Worm (Caenorhabditis elegans) whole organism, late embryonic: Measurements from ENCODE around the gene C50F4.4.

Experiments used
- C08G9.2 ChIP-seq: sonication (generic microtip); optimal IDR thresholded peaks from 2 replicates; lab custom pipeline; 2016; ENCODE audit warnings: mild to moderate bottlenecking, missing genetic modification characterization, moderate library complexity, missing compliant biosample characterization
- K02D7.2 ChIP-seq: sonication (generic microtip); optimal IDR thresholded peaks from 2 replicates; lab custom pipeline; 2017; ENCODE audit warnings: mild to moderate bottlenecking, missing genetic modification characterization, missing compliant biosample characterization
- K09A11.1 ChIP-seq: sonication (generic microtip); optimal IDR thresholded peaks from 2 replicates; lab custom pipeline; 2017; ENCODE audit warnings: antibody characterized with exemption, mild to moderate bottlenecking, missing genetic modification characterization, missing compliant biosample characterization; ENCODE audit not compliant: insufficient read depth
- ama-1 ChIP-seq: fragments of 150-350 bp; optimal IDR thresholded peaks from 2 replicates; lab custom pipeline; 2014
- ceh-18 ChIP-seq: sonication (generic microtip); optimal IDR thresholded peaks from 2 replicates; lab custom pipeline; 2016; ENCODE audit warnings: missing genetic modification characterization, missing compliant biosample characterization
- ceh-2 ChIP-seq: sonication (generic microtip); optimal IDR thresholded peaks from 2 replicates; lab custom pipeline; 2016; ENCODE audit warnings: missing genotype, missing genetic modification characterization, missing compliant biosample characterization
- ceh-24 ChIP-seq: sonication (generic microtip); optimal IDR thresholded peaks from 2 replicates; lab custom pipeline; 2016; ENCODE audit warnings: mild to moderate bottlenecking, missing genetic modification characterization, missing compliant biosample characterization
- ceh-30 ChIP-seq: fragments of 150-350 bp; optimal IDR thresholded peaks from 2 replicates; lab custom pipeline; 2014; ENCODE audit warnings: missing biosample characterization, missing genetic modification characterization
- ceh-31 ChIP-seq: sonication (generic microtip); optimal IDR thresholded peaks from 2 replicates; lab custom pipeline; 2016; ENCODE audit warnings: missing genetic modification characterization, missing compliant biosample characterization
- ceh-45 ChIP-seq: fragments of 200-800 bp; sonication (Bioruptor generic); IDR thresholded peaks from 2 replicates; pipeline ENCODE4 v1.3.6; 2022; ENCODE audit warnings: missing genetic modification reagents, missing genetic modification characterization, missing compliant biosample characterization
- ceh-6 ChIP-seq: fragments of 200-800 bp; sonication (Bioruptor generic); optimal IDR thresholded peaks from 2 replicates; lab custom pipeline; 2018; ENCODE audit warnings: mild to moderate bottlenecking, missing genetic modification characterization, missing compliant biosample characterization
- ceh-9 ChIP-seq: sonication (generic microtip); optimal IDR thresholded peaks from 2 replicates; lab custom pipeline; 2016; ENCODE audit warnings: mild to moderate bottlenecking, missing genetic modification characterization, inconsistent platforms, missing compliant biosample characterization
- che-1 ChIP-seq: sonication (generic microtip); optimal IDR thresholded peaks from 2 replicates; lab custom pipeline; 2016; ENCODE audit warnings: mild to moderate bottlenecking, missing genetic modification characterization, missing compliant biosample characterization
- dmd-4 ChIP-seq: sonication (generic microtip); optimal IDR thresholded peaks from 2 replicates; lab custom pipeline; 2016; ENCODE audit warnings: borderline replicate concordance, missing genetic modification characterization, missing compliant biosample characterization
- dve-1 ChIP-seq: sonication (generic microtip); optimal IDR thresholded peaks from 2 replicates; lab custom pipeline; 2017; ENCODE audit warnings: antibody characterized with exemption, mild to moderate bottlenecking, missing genetic modification characterization, missing compliant biosample characterization
- elt-2 ChIP-seq: sonication (generic microtip); optimal IDR thresholded peaks from 2 replicates; lab custom pipeline; 2016; ENCODE audit warnings: missing genetic modification reagents, missing genetic modification characterization, missing compliant biosample characterization
- elt-4 ChIP-seq: sonication (generic microtip); optimal IDR thresholded peaks from 2 replicates; lab custom pipeline; 2016; ENCODE audit warnings: missing genetic modification characterization, missing compliant biosample characterization
- fkh-10 ChIP-seq: fragments of 150-350 bp; optimal IDR thresholded peaks from 2 replicates; lab custom pipeline; 2014; ENCODE audit warnings: missing biosample characterization, missing genetic modification reagents, missing genetic modification characterization
- gmeb-2 ChIP-seq: sonication (generic microtip); optimal IDR thresholded peaks from 2 replicates; lab custom pipeline; 2016; ENCODE audit warnings: missing genetic modification characterization, inconsistent platforms, missing compliant biosample characterization
- hlh-15 ChIP-seq: sonication (generic microtip); optimal IDR thresholded peaks from 2 replicates; lab custom pipeline; 2016; ENCODE audit warnings: missing genetic modification characterization, missing compliant biosample characterization
- hlh-30 ChIP-seq: sonication (generic microtip); optimal IDR thresholded peaks from 2 replicates; lab custom pipeline; 2017; ENCODE audit warnings: antibody characterized with exemption, missing genetic modification characterization, missing compliant biosample characterization; ENCODE audit not compliant: insufficient read depth
- madf-2 ChIP-seq: sonication (generic microtip); optimal IDR thresholded peaks from 2 replicates; lab custom pipeline; 2017; ENCODE audit warnings: missing genetic modification characterization, missing compliant biosample characterization
- mec-3 ChIP-seq: sonication (generic microtip); optimal IDR thresholded peaks from 2 replicates; lab custom pipeline; 2016; ENCODE audit warnings: borderline replicate concordance, missing genetic modification characterization, missing compliant biosample characterization
- nhr-232 ChIP-seq: sonication (generic microtip); optimal IDR thresholded peaks from 2 replicates; lab custom pipeline; 2016; ENCODE audit warnings: missing genetic modification characterization, missing compliant biosample characterization
- pax-1 ChIP-seq: fragments of 150-350 bp; optimal IDR thresholded peaks from 2 replicates; lab custom pipeline; 2014; ENCODE audit warnings: missing biosample characterization, missing genetic modification characterization
- pha-2 ChIP-seq: sonication (generic microtip); optimal IDR thresholded peaks from 2 replicates; lab custom pipeline; 2017; ENCODE audit warnings: mild to moderate bottlenecking, missing genetic modification characterization, missing compliant biosample characterization
- pros-1 ChIP-seq: fragments of 150-350 bp; optimal IDR thresholded peaks from 2 replicates; lab custom pipeline; 2014; ENCODE audit warnings: missing biosample characterization, missing genetic modification reagents, missing genetic modification characterization
- rnt-1 ChIP-seq: sonication (generic microtip); optimal IDR thresholded peaks from 2 replicates; lab custom pipeline; 2016; ENCODE audit warnings: missing genetic modification characterization, missing compliant biosample characterization
- sox-2 ChIP-seq: fragments of 200-800 bp; sonication (Bioruptor generic); IDR thresholded peaks from 2 replicates; pipeline ENCODE4 v1.3.6; 2022; ENCODE audit warnings: missing genetic modification reagents, missing genetic modification characterization, missing compliant biosample characterization
- sox-4 ChIP-seq: sonication (generic microtip); optimal IDR thresholded peaks from 2 replicates; lab custom pipeline; 2017; ENCODE audit warnings: mild to moderate bottlenecking, missing genetic modification characterization, inconsistent platforms, missing compliant biosample characterization
- syd-9 ChIP-seq: sonication (generic microtip); optimal IDR thresholded peaks from 2 replicates; lab custom pipeline; 2016; ENCODE audit warnings: mild to moderate bottlenecking, missing genetic modification characterization, moderate library complexity, missing compliant biosample characterization
- tbx-2 ChIP-seq: sonication (generic microtip); optimal IDR thresholded peaks from 2 replicates; lab custom pipeline; 2016; ENCODE audit warnings: missing genetic modification characterization, missing compliant biosample characterization
- tbx-7 ChIP-seq: sonication (generic microtip); optimal IDR thresholded peaks from 2 replicates; lab custom pipeline; 2016; ENCODE audit warnings: missing genotype, missing genetic modification characterization, missing compliant biosample characterization
- ttx-3 ChIP-seq: sonication (generic microtip); optimal IDR thresholded peaks from 2 replicates; lab custom pipeline; 2016; ENCODE audit warnings: missing genetic modification reagents, missing genetic modification characterization, missing compliant biosample characterization
- unc-55 ChIP-seq: sonication (generic microtip); optimal IDR thresholded peaks from 2 replicates; lab custom pipeline; 2017; ENCODE audit warnings: missing biosample characterization, missing genetic modification reagents, missing genetic modification characterization
- unc-86 ChIP-seq: sonication (generic microtip); optimal IDR thresholded peaks from 2 replicates; lab custom pipeline; 2016; ENCODE audit warnings: missing genetic modification characterization, missing compliant biosample characterization
- zip-5 ChIP-seq: sonication (generic microtip); optimal IDR thresholded peaks from 2 replicates; lab custom pipeline; 2016; ENCODE audit warnings: missing genetic modification characterization, missing compliant biosample characterization

The C50F4.4 gene

DNA sequence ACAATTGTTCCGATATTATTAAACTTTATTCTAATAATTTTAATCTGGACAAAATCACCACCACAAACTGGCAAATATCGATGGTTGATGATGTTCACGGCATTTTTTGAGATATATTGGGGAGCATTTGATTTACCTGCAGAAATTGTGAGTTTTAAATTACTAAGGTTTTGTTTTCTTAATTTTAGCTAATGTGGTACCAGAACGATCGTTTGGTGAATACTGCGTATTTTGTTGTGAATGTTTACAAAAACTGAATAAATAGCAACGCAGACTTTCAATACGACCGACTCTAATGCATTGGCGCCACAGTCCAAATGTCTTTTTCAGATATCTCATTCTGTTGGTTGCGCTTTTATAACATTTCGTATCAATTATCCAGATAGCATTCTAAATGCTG is 14.9 kb upstream of the C50F4.4 start:
- TF ChIP-seq K09A11.1 (tag; lab: Kevin White, UChicago) (no peak), rnt-1 (tag; lab: Kevin White, UChicago) (no peak), K02D7.2 (no peak), che-1 (no peak), elt-2 (tag; lab: Kevin White, UChicago) (no peak), ceh-2 (tag; lab: Kevin White, UChicago) (no peak), tbx-2 (tag; lab: Kevin White, UChicago) (no peak), nhr-232 (tag; lab: Kevin White, UChicago) (no peak), madf-2 (tag; lab: Kevin White, UChicago) (no peak), ceh-18 (tag; lab: Kevin White, UChicago) (no peak), hlh-15 (tag; lab: Kevin White, UChicago) (no peak), ceh-6 (GFP tag; lab: Kevin White, UChicago) (no peak), sox-4 (tag; lab: Kevin White, UChicago) (no peak), unc-86 (tag; lab: Kevin White, UChicago) (no peak), ttx-3 (tag; lab: Kevin White, UChicago) (no peak)
- TF ChIP-seq, all 69 proteins: peak for 0

- no peak for TF ChIP-seq syd-9
- TF ChIP-seq pros-1 (tag; lab: Kevin White, UChicago) = no peak
- TF ChIP-seq hlh-30 (tag; lab: Kevin White, UChicago) = no peak
- TF ChIP-seq zip-5 = no peak
- TF ChIP-seq sox-4 (tag; lab: Kevin White, UChicago) = no peak
- TF ChIP-seq gmeb-2 (tag; lab: Kevin White, UChicago) = no peak
- no peak for TF ChIP-seq ceh-31 (tag; lab: Kevin White, UChicago)
- TF ChIP-seq ceh-9 (tag; lab: Kevin White, UChicago) = no peak
- no peak for TF ChIP-seq fkh-10 (GFP tag; lab: Kevin White, UChicago)
- no peak for TF ChIP-seq elt-2 (tag; lab: Kevin White, UChicago)
- TF ChIP-seq, all 69 proteins: peak for 0
These were observed 12.5 kb upstream of the C50F4.4 start, which contains the start of gene C50F4.9 for ce11 chrV:9524099-9524498. Gene C50F4.9 (minus strand): TSS chrV:9524199.

DNA sequence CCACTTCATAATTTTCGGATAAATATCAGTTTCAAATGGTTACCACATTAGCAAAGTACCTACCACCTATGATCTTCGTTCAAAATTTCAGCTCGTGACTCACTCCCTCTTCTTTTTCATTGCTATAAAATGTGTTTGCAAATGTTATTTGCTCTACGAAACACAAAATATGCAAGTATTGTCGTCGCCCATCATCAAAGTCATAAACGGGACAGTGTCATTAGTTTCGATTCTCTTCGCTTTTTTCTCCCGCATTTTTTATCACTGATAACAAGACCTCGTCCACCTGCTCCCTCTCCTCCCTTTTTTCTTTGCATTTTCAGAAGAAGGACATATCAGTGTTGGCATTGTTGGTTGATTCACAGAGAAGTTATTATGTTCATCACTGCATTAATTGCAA is 10.1 kb upstream of the C50F4.4 start, which contains the start of gene C50F4.1:
Gene C50F4.1 (plus strand): TSS at position 324 of the 400 bp plus-strand sequence.
- no peak for TF ChIP-seq mec-3 (tag; lab: Kevin White, UChicago)
- TF ChIP-seq, all 69 proteins: peak for 0

ce11 chrV:9527337-9527736 is 9.2 kb upstream of the C50F4.4 start:
- TF ChIP-seq sox-4 (tag; lab: Kevin White, UChicago) (no peak), sox-2 (no peak), ama-1 (lab: Kevin White, UChicago) (no peak), elt-4 (tag; lab: Kevin White, UChicago) (no peak), hlh-15 (tag; lab: Kevin White, UChicago) (no peak), ceh-45 (no peak), C08G9.2 (tag; lab: Kevin White, UChicago) (no peak), dve-1 (tag; lab: Kevin White, UChicago) (no peak), pha-2 (tag; lab: Kevin White, UChicago) (no peak), tbx-7 (tag; lab: Kevin White, UChicago) (no peak), fkh-10 (GFP tag; lab: Kevin White, UChicago) (no peak)

DNA sequence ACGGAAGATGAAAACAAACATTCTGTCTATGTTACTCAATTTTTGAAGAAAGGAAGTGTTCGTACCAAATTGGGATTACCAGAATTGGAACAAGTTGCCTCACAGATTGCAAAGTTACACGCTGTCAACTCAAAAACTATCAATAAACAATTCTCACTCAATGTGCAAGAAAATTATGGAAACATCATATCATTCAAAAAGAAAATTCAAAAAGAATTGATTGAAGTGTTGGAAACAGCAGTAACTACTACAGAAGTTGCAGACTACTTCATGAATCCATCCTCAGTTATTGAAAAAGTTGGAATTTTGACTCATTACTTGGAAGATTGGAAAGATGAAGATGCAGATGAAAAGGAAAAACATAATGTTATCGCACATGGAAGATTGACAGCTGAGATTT is 8.6 kb upstream of the C50F4.4 start:
- TF ChIP-seq tbx-7 (tag; lab: Kevin White, UChicago) = no peak
- no peak for TF ChIP-seq dmd-4
- TF ChIP-seq pros-1 (tag; lab: Kevin White, UChicago) = no peak
- TF ChIP-seq pax-1 (tag; lab: Kevin White, UChicago) = no peak
- no peak for TF ChIP-seq ceh-24 (tag; lab: Kevin White, UChicago)
- TF ChIP-seq unc-55 = no peak
- TF ChIP-seq ceh-30 = no peak
- TF ChIP-seq K09A11.1 (tag; lab: Kevin White, UChicago) = no peak
- TF ChIP-seq, all 69 proteins: peak for 0
